Worm (Caenorhabditis elegans) whole organism, mixed stage, embryonic: ENCODE results near the gene K03H1.9.
A peak's percentile ranks its signal among the peaks of the same experiment; 100 is the strongest.

Source experiments
- M03D4.4 ChIP-seq: sonication (generic microtip); optimal IDR thresholded peaks from 2 replicates; lab custom pipeline; 2017; ENCODE audit warnings: mild to moderate bottlenecking, missing genetic modification characterization, missing compliant biosample characterization
- bed-3 ChIP-seq: fragments of 200-800 bp; sonication (Bioruptor generic); optimal IDR thresholded peaks from 3 replicates; lab custom pipeline; 2018; ENCODE audit warnings: mild to moderate bottlenecking, missing genetic modification characterization, moderate library complexity, missing compliant biosample characterization
- blmp-1 ChIP-seq: fragments of 150-350 bp; optimal IDR thresholded peaks from 2 replicates; lab custom pipeline; 2014; ENCODE audit warnings: missing biosample characterization, missing genetic modification characterization
- ceh-39 ChIP-seq: fragments of 150-350 bp; optimal IDR thresholded peaks from 2 replicates; lab custom pipeline; 2014; ENCODE audit warnings: missing biosample characterization, missing genetic modification characterization
- ceh-83 ChIP-seq: fragments of 200-800 bp; sonication (Bioruptor generic); optimal IDR thresholded peaks from 2 replicates; lab custom pipeline; 2018; ENCODE audit warnings: mild to moderate bottlenecking, missing genetic modification characterization, missing compliant biosample characterization
- ces-1 ChIP-seq: fragments of 150-350 bp; optimal IDR thresholded peaks from 2 replicates; lab custom pipeline; 2014; ENCODE audit warnings: missing biosample characterization, missing genetic modification reagents, missing genetic modification characterization
- drap-1 ChIP-seq: fragments of 200-800 bp; sonication (Bioruptor generic); optimal IDR thresholded peaks from 3 replicates; lab custom pipeline; 2018; ENCODE audit warnings: mild to moderate bottlenecking, missing genetic modification characterization, missing compliant biosample characterization
- elt-1 ChIP-seq: sonication (generic microtip); optimal IDR thresholded peaks from 2 replicates; lab custom pipeline; 2017; ENCODE audit warnings: missing genetic modification characterization, mild to moderate bottlenecking, missing compliant biosample characterization, antibody characterized with exemption, moderate library complexity, borderline replicate concordance; ENCODE audit not compliant: insufficient read depth
- elt-3 ChIP-seq: fragments of 150-350 bp; optimal IDR thresholded peaks from 2 replicates; lab custom pipeline; 2014; ENCODE audit warnings: missing biosample characterization, missing genetic modification characterization
- flh-1 ChIP-seq: fragments of 200-800 bp; sonication (Bioruptor generic); optimal IDR thresholded peaks from 2 replicates; lab custom pipeline; 2018; ENCODE audit warnings: mild to moderate bottlenecking, missing genetic modification characterization, moderate library complexity, missing compliant biosample characterization
- ham-2 ChIP-seq: fragments of 200-800 bp; sonication (Bioruptor generic); optimal IDR thresholded peaks from 2 replicates; lab custom pipeline; 2018; ENCODE audit warnings: mild to moderate bottlenecking, missing genetic modification characterization, missing compliant biosample characterization
- hlh-1 ChIP-seq: fragments of 150-350 bp; optimal IDR thresholded peaks from 2 replicates; lab custom pipeline; 2014; ENCODE audit warnings: missing biosample characterization, missing genetic modification reagents, missing genetic modification characterization
- lin-13 ChIP-seq: fragments of 150-350 bp; optimal IDR thresholded peaks from 2 replicates; lab custom pipeline; 2014; ENCODE audit warnings: missing biosample characterization, missing genetic modification characterization
- lin-32 ChIP-seq: fragments of 200-800 bp; sonication (Bioruptor generic); optimal IDR thresholded peaks from 2 replicates; lab custom pipeline; 2018; ENCODE audit warnings: mild to moderate bottlenecking, missing genetic modification characterization, missing compliant biosample characterization
- lsy-2 ChIP-seq: fragments of 150-350 bp; optimal IDR thresholded peaks from 2 replicates; lab custom pipeline; 2014; ENCODE audit warnings: missing biosample characterization, missing genetic modification characterization
- mab-5 ChIP-seq: fragments of 150-350 bp; optimal IDR thresholded peaks from 2 replicates; lab custom pipeline; 2014; ENCODE audit warnings: missing biosample characterization, missing genetic modification characterization
- mep-1 ChIP-seq: fragments of 150-350 bp; optimal IDR thresholded peaks from 2 replicates; lab custom pipeline; 2017; ENCODE audit warnings: missing biosample characterization, missing genetic modification reagents, missing genetic modification characterization, inconsistent platforms
- mls-2 ChIP-seq: sonication (generic microtip); optimal IDR thresholded peaks from 2 replicates; lab custom pipeline; 2016; ENCODE audit warnings: mild to moderate bottlenecking, missing genetic modification characterization, moderate library complexity, missing compliant biosample characterization
- nhr-12 ChIP-seq: fragments of 150-350 bp; optimal IDR thresholded peaks from 2 replicates; lab custom pipeline; 2014; ENCODE audit warnings: missing biosample characterization, missing genetic modification characterization
- nhr-2 ChIP-seq: fragments of 150-350 bp; optimal IDR thresholded peaks from 2 replicates; lab custom pipeline; 2014; ENCODE audit warnings: missing biosample characterization, missing genetic modification characterization
- nhr-237 ChIP-seq: fragments of 150-350 bp; optimal IDR thresholded peaks from 2 replicates; lab custom pipeline; 2014; ENCODE audit warnings: missing biosample characterization, missing genetic modification characterization
- pha-4 ChIP-seq: fragments of 150-350 bp; optimal IDR thresholded peaks from 2 replicates; lab custom pipeline; 2018; ENCODE audit warnings: missing biosample characterization, missing genetic modification reagents, missing genetic modification characterization
- sem-2 ChIP-seq: fragments of 200-800 bp; sonication (Bioruptor generic); optimal IDR thresholded peaks from 2 replicates; lab custom pipeline; 2018; ENCODE audit warnings: mild to moderate bottlenecking, missing genetic modification characterization, missing compliant biosample characterization
- sptf-1 ChIP-seq: sonication (generic microtip); optimal IDR thresholded peaks from 2 replicates; lab custom pipeline; 2017; ENCODE audit warnings: mild to moderate bottlenecking, missing genetic modification characterization, moderate library complexity, missing compliant biosample characterization
- tbx-8 ChIP-seq: fragments of 200-800 bp; sonication (Bioruptor generic); optimal IDR thresholded peaks from 2 replicates; lab custom pipeline; 2018; ENCODE audit warnings: mild to moderate bottlenecking, missing genetic modification characterization, moderate library complexity, missing compliant biosample characterization
- unc-120 ChIP-seq: sonication (generic microtip); optimal IDR thresholded peaks from 2 replicates; lab custom pipeline; 2017; ENCODE audit warnings: missing genetic modification characterization, missing compliant biosample characterization; ENCODE audit not compliant: poor library complexity, severe bottlenecking
- unc-39 ChIP-seq: fragments of 150-350 bp; optimal IDR thresholded peaks from 2 replicates; lab custom pipeline; 2014; ENCODE audit warnings: missing biosample characterization, missing genetic modification characterization
- unc-62 ChIP-seq: fragments of 150-350 bp; optimal IDR thresholded peaks from 2 replicates; lab custom pipeline; 2014; ENCODE audit warnings: missing biosample characterization, missing genetic modification reagents, missing genetic modification characterization
- zip-8 ChIP-seq: fragments of 150-350 bp; optimal IDR thresholded peaks from 2 replicates; lab custom pipeline; 2014; ENCODE audit warnings: missing biosample characterization, missing genetic modification characterization
- ztf-11 ChIP-seq: fragments of 150-350 bp; optimal IDR thresholded peaks from 2 replicates; lab custom pipeline; 2014; ENCODE audit warnings: missing biosample characterization, missing genetic modification characterization

Gene K03H1.9

ce11 chrIII:9964416-9964815 is 23.1 kb upstream of the K03H1.9 start:
- TF ChIP-seq flh-1 (GFP tag; lab: Kevin White, UChicago) = no peak
- TF ChIP-seq ztf-11 (tag; lab: Kevin White, UChicago) = no peak
- no peak for TF ChIP-seq pha-4 (tag; lab: Kevin White, UChicago)
- TF ChIP-seq lin-32 = no peak
- TF ChIP-seq hlh-1 (tag; lab: Kevin White, UChicago) = no peak
- TF ChIP-seq bed-3 (GFP tag; lab: Kevin White, UChicago) = no peak
- TF ChIP-seq unc-120 (tag; lab: Kevin White, UChicago) = no peak
- no peak for TF ChIP-seq nhr-12 (tag; lab: Kevin White, UChicago)
- no peak for TF ChIP-seq mls-2 (tag; lab: Kevin White, UChicago)
- TF ChIP-seq M03D4.4 (tag; lab: Kevin White, UChicago) = no peak
- TF ChIP-seq nhr-237 = no peak
- no peak for TF ChIP-seq elt-3
- TF ChIP-seq ces-1 = no peak
- TF ChIP-seq mep-1 = no peak
- no peak for TF ChIP-seq drap-1

ce11 chrIII:9963447-9963846 is 22.2 kb upstream of the K03H1.9 start:
- TF ChIP-seq unc-62 (no peak), zip-8 (tag; lab: Kevin White, UChicago) (peak; percentile 97), blmp-1 (tag; lab: Kevin White, UChicago) (no peak), mab-5 (tag; lab: Kevin White, UChicago) (no peak)

- TF ChIP-seq sptf-1 (no peak), unc-120 (tag; lab: Kevin White, UChicago) (no peak), ces-1 (no peak), sem-2 (GFP tag; lab: Kevin White, UChicago) (no peak), ham-2 (GFP tag; lab: Kevin White, UChicago) (no peak), flh-1 (GFP tag; lab: Kevin White, UChicago) (no peak)
These were observed 15.5 kb upstream of the K03H1.9 start, which contains the start of gene alx-1 for ce11 chrIII:9956665-9957401. Gene alx-1, plus strand, starts transcription at chrIII:9957351.

- TF ChIP-seq hlh-1 (tag; lab: Kevin White, UChicago) (no peak), bed-3 (GFP tag; lab: Kevin White, UChicago) (no peak), ces-1 (peak; percentile 50), nhr-12 (tag; lab: Kevin White, UChicago) (no peak), lsy-2 (tag; lab: Kevin White, UChicago) (peak; percentile 36)
These were observed 14.8 kb upstream of the K03H1.9 start, which contains the start of gene mog-1 for ce11 chrIII:9956123-9956522. Gene mog-1, minus strand, starts transcription at chrIII:9956215.

- no peak for TF ChIP-seq mls-2 (tag; lab: Kevin White, UChicago)
- TF ChIP-seq unc-39 (tag; lab: Kevin White, UChicago) = no peak
- no peak for TF ChIP-seq nhr-2 (tag; lab: Kevin White, UChicago)
- no peak for TF ChIP-seq zip-8 (tag; lab: Kevin White, UChicago)
- TF ChIP-seq elt-1 = no peak
- TF ChIP-seq ham-2 (GFP tag; lab: Kevin White, UChicago) = no peak
- no peak for TF ChIP-seq lin-13
- no peak for TF ChIP-seq ceh-83 (GFP tag; lab: Kevin White, UChicago)
- TF ChIP-seq bed-3 (GFP tag; lab: Kevin White, UChicago) = no peak
- TF ChIP-seq lsy-2 (tag; lab: Kevin White, UChicago) = no peak
- TF ChIP-seq ztf-11 (tag; lab: Kevin White, UChicago) = no peak
- TF ChIP-seq tbx-8 = no peak
- TF ChIP-seq drap-1 = no peak
- TF ChIP-seq elt-3 = no peak
- no peak for TF ChIP-seq hlh-1 (tag; lab: Kevin White, UChicago)
These were observed 10.6 kb upstream of the K03H1.9 start, which contains the start of gene K03H1.11 for ce11 chrIII:9951864-9952263. Gene K03H1.11, minus strand, starts transcription at chrIII:9951964.

- TF ChIP-seq sem-2 (GFP tag; lab: Kevin White, UChicago) (no peak), ceh-39 (tag; lab: Kevin White, UChicago) (peak; percentile 21)
These were observed 9.0 kb upstream of the K03H1.9 start, which contains the start of gene K03H1.13 for ce11 chrIII:9950244-9950643. Gene K03H1.13, minus strand, starts transcription at chrIII:9950344.
